Worm (Caenorhabditis elegans) whole organism, young adult: Measurements from ENCODE around the gene Y47D7A.19.
A peak's percentile ranks its signal among the peaks of the same experiment; 100 is the strongest.

Experiments
- B0261.1 ChIP-seq: sonication (generic microtip); optimal IDR thresholded peaks from 2 replicates; lab custom pipeline; 2016; ENCODE audit warnings: mild to moderate bottlenecking, missing genetic modification characterization, moderate library complexity, missing compliant biosample characterization
- F37B4.10 ChIP-seq: fragments of 200-800 bp; sonication (Bioruptor generic); IDR thresholded peaks from 2 replicates; pipeline ENCODE4 v1.3.6; 2022; ENCODE audit warnings: missing genetic modification characterization, missing compliant biosample characterization
- F39B2.1 ChIP-seq: fragments of 200-800 bp; sonication (Bioruptor generic); IDR thresholded peaks from 2 replicates; pipeline ENCODE4 v1.3.6; 2022; ENCODE audit warnings: missing genetic modification reagents, missing genetic modification characterization, missing compliant biosample characterization
- K11D2.4 ChIP-seq: fragments of 200-800 bp; sonication (Bioruptor generic); IDR thresholded peaks from 2 replicates; pipeline ENCODE4 v1.3.6; 2022; ENCODE audit warnings: missing genetic modification reagents, missing genetic modification characterization, missing compliant biosample characterization
- T07F8.4 ChIP-seq: sonication (generic microtip); optimal IDR thresholded peaks from 2 replicates; lab custom pipeline; 2016; ENCODE audit warnings: mild to moderate bottlenecking, missing genetic modification characterization, moderate library complexity, missing compliant biosample characterization
- aptf-2 ChIP-seq: fragments of 200-800 bp; sonication (Bioruptor generic); conservative IDR thresholded peaks from 2 replicates; pipeline ENCODE4 v1.3.6; 2022; ENCODE audit warnings: missing genetic modification reagents, missing genetic modification characterization, missing compliant biosample characterization
- atf-7 ChIP-seq: sonication (generic microtip); optimal IDR thresholded peaks from 2 replicates; lab custom pipeline; 2017; ENCODE audit warnings: mild to moderate bottlenecking, missing genetic modification characterization, missing compliant biosample characterization
- attf-6 ChIP-seq: fragments of 200-800 bp; sonication (Bioruptor generic); IDR thresholded peaks from 2 replicates; pipeline ENCODE4 v1.3.6; 2022; ENCODE audit warnings: missing genetic modification reagents, missing genetic modification characterization, missing compliant biosample characterization
- bed-1 ChIP-seq: fragments of 200-800 bp; sonication (Bioruptor generic); IDR thresholded peaks from 2 replicates; pipeline ENCODE4 v1.3.6; 2022; ENCODE audit warnings: missing genetic modification reagents, missing genetic modification characterization, missing compliant biosample characterization
- ccch-3 ChIP-seq: fragments of 200-800 bp; sonication (Bioruptor generic); optimal IDR thresholded peaks from 2 replicates; lab custom pipeline; 2018; ENCODE audit warnings: mild to moderate bottlenecking, missing genetic modification characterization, missing compliant biosample characterization
- ceh-100 ChIP-seq: fragments of 200-800 bp; sonication (Bioruptor generic); IDR thresholded peaks from 2 replicates; pipeline ENCODE4 v1.3.6; 2022; ENCODE audit warnings: missing genetic modification reagents, missing genetic modification characterization, missing compliant biosample characterization
- ceh-40 ChIP-seq: fragments of 200-800 bp; sonication (Bioruptor generic); IDR thresholded peaks from 2 replicates; pipeline ENCODE4 v1.3.6; 2022; ENCODE audit warnings: missing genetic modification characterization, missing compliant biosample characterization
- ceh-79 ChIP-seq: sonication (generic microtip); optimal IDR thresholded peaks from 2 replicates; lab custom pipeline; 2017; ENCODE audit warnings: mild to moderate bottlenecking, missing genetic modification characterization, missing compliant biosample characterization
- chd-7 ChIP-seq: sonication (generic microtip); optimal IDR thresholded peaks from 2 replicates; lab custom pipeline; 2016; ENCODE audit warnings: mild to moderate bottlenecking, missing genetic modification characterization, moderate library complexity, missing compliant biosample characterization
- egl-18 ChIP-seq: fragments of 200-800 bp; sonication (Bioruptor generic); IDR thresholded peaks from 2 replicates; pipeline ENCODE4 v1.3.6; 2022; ENCODE audit warnings: missing genetic modification reagents, missing genetic modification characterization, missing compliant biosample characterization
- hlh-12 ChIP-seq: sonication (generic microtip); optimal IDR thresholded peaks from 2 replicates; lab custom pipeline; 2016; ENCODE audit warnings: missing genetic modification characterization, missing compliant biosample characterization
- lag-1 ChIP-seq: fragments of 200-800 bp; sonication (Bioruptor generic); IDR thresholded peaks from 2 replicates; pipeline ENCODE4 v1.3.6; 2022; ENCODE audit warnings: missing genetic modification reagents, missing genetic modification characterization, missing compliant biosample characterization
- let-526 ChIP-seq: fragments of 200-800 bp; sonication (Bioruptor generic); IDR thresholded peaks from 2 replicates; pipeline ENCODE4 v1.3.6; 2022; ENCODE audit warnings: missing genetic modification reagents, missing genetic modification characterization, missing compliant biosample characterization
- lin-26 ChIP-seq: fragments of 200-800 bp; sonication (Bioruptor generic); IDR thresholded peaks from 2 replicates; pipeline ENCODE4 v1.3.6; 2022; ENCODE audit warnings: missing genetic modification reagents, missing genetic modification characterization, missing compliant biosample characterization
- lin-40 ChIP-seq: sonication (generic microtip); optimal IDR thresholded peaks from 2 replicates; lab custom pipeline; 2016; ENCODE audit warnings: missing genetic modification characterization, mild to moderate bottlenecking, missing compliant biosample characterization, missing genotype, missing genetic modification reagents
- lin-54 ChIP-seq: fragments of 200-800 bp; sonication (Bioruptor generic); optimal IDR thresholded peaks from 2 replicates; lab custom pipeline; 2018; ENCODE audit warnings: mild to moderate bottlenecking, missing genetic modification characterization, missing compliant biosample characterization
- madf-3 ChIP-seq: fragments of 200-800 bp; sonication (Bioruptor generic); IDR thresholded peaks from 2 replicates; pipeline ENCODE4 v1.3.6; 2022; ENCODE audit warnings: missing genetic modification reagents, missing genetic modification characterization, missing compliant biosample characterization
- mcd-1 ChIP-seq: fragments of 200-800 bp; sonication (Bioruptor generic); IDR thresholded peaks from 2 replicates; pipeline ENCODE4 v1.3.6; 2022; ENCODE audit warnings: missing genetic modification reagents, missing genetic modification characterization, missing compliant biosample characterization
- mes-4 ChIP-seq: sonication (generic microtip); optimal IDR thresholded peaks from 2 replicates; lab custom pipeline; 2016; ENCODE audit warnings: missing genotype, missing genetic modification characterization, missing compliant biosample characterization
- nfya-2 ChIP-seq: fragments of 200-800 bp; sonication (Bioruptor generic); IDR thresholded peaks from 2 replicates; pipeline ENCODE4 v1.3.6; 2022; ENCODE audit warnings: missing genetic modification reagents, missing genetic modification characterization, missing compliant biosample characterization
- nhr-179 ChIP-seq: sonication (generic microtip); optimal IDR thresholded peaks from 2 replicates; lab custom pipeline; 2016; ENCODE audit warnings: mild to moderate bottlenecking, missing genetic modification characterization, missing compliant biosample characterization
- nhr-27 ChIP-seq: fragments of 200-800 bp; sonication (Bioruptor generic); optimal IDR thresholded peaks from 2 replicates; lab custom pipeline; 2018; ENCODE audit warnings: mild to moderate bottlenecking, missing genetic modification characterization, moderate library complexity, missing compliant biosample characterization
- sea-2 ChIP-seq: fragments of 200-800 bp; sonication (Bioruptor generic); IDR thresholded peaks from 2 replicates; pipeline ENCODE4 v1.3.6; 2022; ENCODE audit warnings: missing genetic modification characterization, missing compliant biosample characterization
- snpc-3.4 ChIP-seq: sonication (generic microtip); optimal IDR thresholded peaks from 2 replicates; lab custom pipeline; 2017; ENCODE audit warnings: missing genetic modification characterization, mild to moderate bottlenecking, missing compliant biosample characterization, antibody characterized with exemption, moderate library complexity, missing genotype, missing genetic modification reagents
- snpc-4 ChIP-seq, 5 experiments: fragments of 150-350 bp in 1 of 5; sonication (generic microtip) in 4 of 5; optimal IDR thresholded peaks; 2 replicates each; lab custom pipeline; 2014 to 2018; ENCODE audit warnings: missing genetic modification characterization in 5 of 5, missing biosample characterization in 3 of 5, antibody characterized with exemption in 2 of 5, mild to moderate bottlenecking in 2 of 5, missing compliant biosample characterization in 2 of 5, missing genotype in 2 of 5, moderate library complexity in 2 of 5, missing genetic modification reagents in 1 of 5
- tbp1 ChIP-seq: fragments of 200-800 bp; sonication (Bioruptor generic); optimal IDR thresholded peaks from 2 replicates; lab custom pipeline; 2018; ENCODE audit warnings: mild to moderate bottlenecking, missing genetic modification characterization, missing compliant biosample characterization
- tbx-9 ChIP-seq: sonication (generic microtip); optimal IDR thresholded peaks from 2 replicates; lab custom pipeline; 2016; ENCODE audit warnings: borderline replicate concordance, missing genetic modification characterization, inconsistent platforms, missing compliant biosample characterization
- unc-130 ChIP-seq: sonication (generic microtip); optimal IDR thresholded peaks from 2 replicates; lab custom pipeline; 2016; ENCODE audit warnings: missing genetic modification reagents, missing genetic modification characterization, missing compliant biosample characterization
- xnd-1 ChIP-seq: sonication (generic microtip); optimal IDR thresholded peaks from 2 replicates; lab custom pipeline; 2016; ENCODE audit warnings: missing genotype, missing genetic modification reagents, missing genetic modification characterization, missing compliant biosample characterization
- zfh-2 ChIP-seq: fragments of 200-800 bp; sonication (Bioruptor generic); conservative IDR thresholded peaks from 2 replicates; pipeline ENCODE4 v1.3.6; 2022; ENCODE audit warnings: missing genetic modification reagents, missing genetic modification characterization, missing compliant biosample characterization
- zim-3 ChIP-seq: sonication (generic microtip); optimal IDR thresholded peaks from 2 replicates; lab custom pipeline; 2017; ENCODE audit warnings: mild to moderate bottlenecking, missing genetic modification characterization, moderate library complexity, missing compliant biosample characterization
- ztf-6 ChIP-seq: fragments of 200-800 bp; sonication (Bioruptor generic); IDR thresholded peaks from 2 replicates; pipeline ENCODE4 v1.3.6; 2022; ENCODE audit warnings: missing genetic modification reagents, missing genetic modification characterization, missing compliant biosample characterization

Gene Y47D7A.19

ce11 chrV:4418116-4418515, 6.0 kb upstream of the Y47D7A.19 start, which contains the start of gene Y47D7A.6:
Gene Y47D7A.6 (minus strand): TSS chrV:4418216.
- no peak for TF ChIP-seq lin-54
- TF ChIP-seq nhr-27 (tag; lab: Kevin White, UChicago), result no peak
- no peak for TF ChIP-seq lin-40 (tag; lab: Kevin White, UChicago)
- TF ChIP-seq F37B4.10 (GFP tag; lab: Robert Waterston, UW), result no peak
- no peak for TF ChIP-seq tbx-9 (tag; lab: Kevin White, UChicago)

- no peak for TF ChIP-seq unc-130 (GFP tag; lab: Kevin White, UChicago)
- no peak for TF ChIP-seq ceh-100 (GFP tag; lab: Robert Waterston, UW)
- TF ChIP-seq madf-3 (GFP tag; lab: Robert Waterston, UW), result no peak
Observed at ce11 chrV:4419767-4420322, 4.3 kb upstream of the Y47D7A.19 start, which contains the start of the genes Y47D7A.7 and Y47D7A.2. Gene Y47D7A.7 (minus strand): TSS chrV:4419867. Gene Y47D7A.2 (plus strand): TSS chrV:4420272.

- TF ChIP-seq zim-3 (no peak), ceh-40 (no peak), ceh-100 (GFP tag; lab: Robert Waterston, UW) (no peak), ceh-79 (tag; lab: Kevin White, UChicago) (no peak), egl-18 (GFP tag; lab: Robert Waterston, UW) (no peak)
Observed at ce11 chrV:4421475-4421874, 2.7 kb upstream of the Y47D7A.19 start, which contains the start of gene skr-14. Gene skr-14 (minus strand): TSS chrV:4421575.

ce11 chrV:4422127-4422526, 2.0 kb upstream of the Y47D7A.19 start, which contains the start of gene skr-7:
Gene skr-7 (plus strand): TSS chrV:4422427.
- TF ChIP-seq chd-7 (tag; lab: Kevin White, UChicago), result no peak
- TF ChIP-seq let-526 (GFP tag; lab: Robert Waterston, UW), result no peak
- TF ChIP-seq attf-6 (GFP tag; lab: Robert Waterston, UW), result no peak
- no peak for TF ChIP-seq B0261.1 (tag; lab: Kevin White, UChicago)
- no peak for TF ChIP-seq sea-2 (GFP tag; lab: Robert Waterston, UW)
- TF ChIP-seq snpc-3.4, result no peak
- no peak for TF ChIP-seq egl-18 (GFP tag; lab: Robert Waterston, UW)
- TF ChIP-seq hlh-12 (tag; lab: Kevin White, UChicago), result no peak
- TF ChIP-seq xnd-1, result no peak
- no peak for TF ChIP-seq mes-4
- TF ChIP-seq ccch-3 (GFP tag; lab: Kevin White, UChicago), result no peak
- no peak for TF ChIP-seq madf-3 (GFP tag; lab: Robert Waterston, UW)
- TF ChIP-seq nhr-179 (tag; lab: Kevin White, UChicago), result no peak

- TF ChIP-seq tbx-9 (tag; lab: Kevin White, UChicago), result no peak
- TF ChIP-seq nfya-2, result no peak
- TF ChIP-seq B0261.1 (tag; lab: Kevin White, UChicago), result no peak
- TF ChIP-seq zfh-2 (GFP tag; lab: Robert Waterston, UW), result peak; percentile 70
- peak; percentile 35; the same call in 1 of the 2 replicates for TF ChIP-seq lin-26 (GFP tag; lab: Robert Waterston, UW)
Observed at ce11 chrV:4423087-4423486, 1.1 kb upstream of the Y47D7A.19 start.

- TF ChIP-seq F39B2.1 (GFP tag; lab: Robert Waterston, UW), result no peak
- TF ChIP-seq, all 124 proteins: peak for 0
Observed at ce11 chrV:4428202-4428601, 4.1 kb downstream of the Y47D7A.19 start, which contains the start of gene Y47D7A.11. Gene Y47D7A.11 (minus strand): TSS chrV:4428302.

- TF ChIP-seq T07F8.4 (tag; lab: Kevin White, UChicago) (no peak), ztf-6 (GFP tag; lab: Robert Waterston, UW) (no peak), aptf-2 (GFP tag; lab: Robert Waterston, UW) (no peak), lin-54 (no peak), tbp1 (GFP tag; lab: Kevin White, UChicago) (no peak), atf-7 (tag; lab: Kevin White, UChicago) (no peak), lag-1 (GFP tag; lab: Robert Waterston, UW) (no peak), bed-1 (no peak), snpc-4 (GFP tag; optimal IDR thresholded peaks at IDR 0.05; lab: Kevin White, UChicago) (no peak), snpc-4 (tag; optimal IDR thresholded peaks at IDR 0.05; lab: Kevin White, UChicago) (no peak), mcd-1 (no peak), K11D2.4 (GFP tag; lab: Robert Waterston, UW) (no peak)
Observed at ce11 chrV:4429576-4429975, 5.4 kb downstream of the Y47D7A.19 start, which contains the start of gene Y47D7A.12. Gene Y47D7A.12 (minus strand): TSS chrV:4429676.
